Fruit fly (Drosophila melanogaster) whole organism, embryonic: ENCODE results near the gene CG10638.

ENCODE experiments used
- Adf1 ChIP-seq: fragments of 200-800 bp; sonication (Bioruptor generic); IDR thresholded peaks from 2 replicates; pipeline ENCODE4 v1.3.6; 2022; ENCODE audit warnings: missing biosample characterization, missing genetic modification characterization
- CG10209 ChIP-seq: fragments of 200-800 bp; sonication (Bioruptor generic); optimal IDR thresholded peaks from 3 replicates; lab custom pipeline; 2017; ENCODE audit warnings: missing biosample characterization, mild to moderate bottlenecking, missing genetic modification characterization, missing genetic modification reagents
- CG11723 ChIP-seq: fragments of 200-800 bp; sonication (Bioruptor generic); optimal IDR thresholded peaks from 2 replicates; lab custom pipeline; 2017; ENCODE audit warnings: missing biosample characterization, mild to moderate bottlenecking, missing genetic modification characterization
- CG12104 ChIP-seq: fragments of 200-800 bp; sonication (Bioruptor generic); optimal IDR thresholded peaks from 3 replicates; lab custom pipeline; 2016; ENCODE audit warnings: missing biosample characterization, missing genetic modification characterization
- CG14710 ChIP-seq: fragments of 200-800 bp; sonication (Bioruptor generic); optimal IDR thresholded peaks from 3 replicates; lab custom pipeline; 2019; ENCODE audit warnings: missing biosample characterization, mild to moderate bottlenecking, missing genetic modification characterization, moderate library complexity
- CG15269 ChIP-seq: fragments of 200-800 bp; sonication (Bioruptor generic); optimal IDR thresholded peaks from 2 replicates; lab custom pipeline; 2018; ENCODE audit warnings: missing biosample characterization, mild to moderate bottlenecking, missing genetic modification characterization, moderate library complexity
- CG16863 ChIP-seq: fragments of 200-800 bp; sonication (Bioruptor generic); optimal IDR thresholded peaks from 3 replicates; lab custom pipeline; 2016; ENCODE audit warnings: missing biosample characterization, missing genetic modification characterization
- CG17802 ChIP-seq: fragments of 200-800 bp; sonication (Bioruptor generic); optimal IDR thresholded peaks from 2 replicates; lab custom pipeline; 2018; ENCODE audit warnings: missing biosample characterization, mild to moderate bottlenecking, missing genetic modification characterization, moderate library complexity
- CG2116 ChIP-seq: fragments of 200-800 bp; sonication (Bioruptor generic); optimal IDR thresholded peaks from 3 replicates; lab custom pipeline; 2018; ENCODE audit warnings: missing biosample characterization, mild to moderate bottlenecking, missing genetic modification characterization
- CG3163 ChIP-seq: fragments of 200-800 bp; sonication (Bioruptor generic); optimal IDR thresholded peaks from 3 replicates; lab custom pipeline; 2016; ENCODE audit warnings: missing biosample characterization, missing genetic modification characterization
- CG32532 ChIP-seq: fragments of 200-800 bp; sonication (Bioruptor generic); IDR thresholded peaks from 2 replicates; pipeline ENCODE4 v1.3.6; 2022; ENCODE audit warnings: missing biosample characterization, missing genetic modification characterization
- CG43689 ChIP-seq: fragments of 200-800 bp; sonication (Bioruptor generic); IDR thresholded peaks from 2 replicates; pipeline ENCODE4 v1.3.6; 2022; ENCODE audit warnings: missing biosample characterization, missing genetic modification characterization
- CG4730 ChIP-seq: fragments of 200-800 bp; sonication (Bioruptor generic); IDR thresholded peaks from 2 replicates; pipeline ENCODE4 v1.3.6; 2022; ENCODE audit warnings: missing biosample characterization, missing genetic modification characterization
- CG6175 ChIP-seq: fragments of 200-800 bp; sonication (Bioruptor generic); IDR thresholded peaks from 3 replicates; pipeline ENCODE4 v1.3.6; 2022; ENCODE audit warnings: missing biosample characterization, missing genetic modification characterization
- CG7928 ChIP-seq: fragments of 200-800 bp; sonication (Bioruptor generic); optimal IDR thresholded peaks from 2 replicates; lab custom pipeline; 2017; ENCODE audit warnings: missing biosample characterization, mild to moderate bottlenecking, missing genetic modification characterization
- CG8765 ChIP-seq: fragments of 200-800 bp; sonication (Bioruptor generic); IDR thresholded peaks from 2 replicates; pipeline ENCODE4 v1.3.6; 2022; ENCODE audit warnings: missing biosample characterization, missing genetic modification characterization
- Dip2 ChIP-seq: fragments of 200-800 bp; sonication (Bioruptor generic); IDR thresholded peaks from 2 replicates; pipeline ENCODE4 v1.3.6; 2022; ENCODE audit warnings: missing biosample characterization, missing genetic modification characterization
- Fer3 ChIP-seq: fragments of 200-800 bp; sonication (Bioruptor generic); optimal IDR thresholded peaks from 2 replicates; lab custom pipeline; 2018; ENCODE audit warnings: missing biosample characterization, mild to moderate bottlenecking, missing genetic modification characterization, moderate library complexity
- Hey ChIP-seq: fragments of 200-800 bp; sonication (Bioruptor generic); optimal IDR thresholded peaks from 3 replicates; lab custom pipeline; 2018; ENCODE audit warnings: missing biosample characterization, mild to moderate bottlenecking, missing genetic modification characterization
- PHDP ChIP-seq: fragments of 200-800 bp; sonication (Bioruptor generic); optimal IDR thresholded peaks from 3 replicates; lab custom pipeline; 2018; ENCODE audit warnings: missing biosample characterization, mild to moderate bottlenecking, missing genetic modification characterization, moderate library complexity
- Pdp1 ChIP-seq, 2 experiments: fragments of 200-800 bp; sonication (Bioruptor generic); optimal IDR thresholded peaks; 3 replicates each; lab custom pipeline; 2016; ENCODE audit warnings: missing biosample characterization in 2 of 2, missing genetic modification characterization in 2 of 2, mild to moderate bottlenecking in 1 of 2, moderate library complexity in 1 of 2
- Six4 ChIP-seq: fragments of 200-800 bp; sonication (Bioruptor generic); optimal IDR thresholded peaks from 2 replicates; lab custom pipeline; 2016; ENCODE audit warnings: missing biosample characterization, missing genetic modification characterization
- Taf1 ChIP-seq: fragments of 200-800 bp; sonication (Bioruptor generic); IDR thresholded peaks from 2 replicates; pipeline ENCODE4 v1.3.6; 2022; ENCODE audit warnings: missing biosample characterization, missing genetic modification characterization
- Usf ChIP-seq: fragments of 200-800 bp; sonication (Bioruptor generic); optimal IDR thresholded peaks from 2 replicates; lab custom pipeline; 2017; ENCODE audit warnings: missing genotype, missing biosample characterization, missing genetic modification characterization
- chif ChIP-seq, 2 experiments: fragments of 200-800 bp; sonication (Bioruptor generic); optimal IDR thresholded peaks; 3 replicates each; lab custom pipeline; 2016; ENCODE audit warnings: missing biosample characterization in 2 of 2, missing genetic modification characterization in 2 of 2
- cwo ChIP-seq: fragments of 200-800 bp; sonication (Bioruptor generic); optimal IDR thresholded peaks from 3 replicates; lab custom pipeline; 2017; ENCODE audit warnings: missing biosample characterization, missing genetic modification characterization, mild to moderate bottlenecking, moderate library complexity, missing genetic modification reagents
- da ChIP-seq: fragments of 200-800 bp; sonication (Bioruptor generic); optimal IDR thresholded peaks from 2 replicates; lab custom pipeline; 2016; ENCODE audit warnings: missing biosample characterization, missing genetic modification characterization
- danr ChIP-seq: fragments of 200-800 bp; sonication (Bioruptor generic); IDR thresholded peaks from 2 replicates; pipeline ENCODE4 v1.3.6; 2022; ENCODE audit warnings: missing biosample characterization, missing genetic modification characterization
- dati ChIP-seq: fragments of 200-800 bp; sonication (Bioruptor generic); IDR thresholded peaks from 2 replicates; pipeline ENCODE4 v1.3.6; 2022; ENCODE audit warnings: missing biosample characterization, missing genetic modification characterization
- dpn ChIP-seq, 2 experiments: fragments of 200-800 bp; sonication (Bioruptor generic); optimal IDR thresholded peaks; 3 replicates each; lab custom pipeline; 2016; ENCODE audit warnings: missing biosample characterization in 2 of 2, missing genetic modification characterization in 2 of 2
- exex ChIP-seq: fragments of 200-800 bp; sonication (Bioruptor generic); optimal IDR thresholded peaks from 4 replicates; lab custom pipeline; 2018; ENCODE audit warnings: missing biosample characterization, mild to moderate bottlenecking, missing genetic modification characterization, moderate library complexity
- eyg ChIP-seq: fragments of 200-800 bp; sonication (Bioruptor generic); optimal IDR thresholded peaks from 3 replicates; lab custom pipeline; 2016; ENCODE audit warnings: missing biosample characterization, missing genetic modification characterization
- grau ChIP-seq: fragments of 200-800 bp; optimal IDR thresholded peaks from 3 replicates; lab custom pipeline; 2019; ENCODE audit warnings: missing biosample characterization, mild to moderate bottlenecking, missing genetic modification characterization, moderate library complexity
- ind ChIP-seq: fragments of 200-800 bp; sonication (Bioruptor generic); optimal IDR thresholded peaks from 3 replicates; lab custom pipeline; 2016; ENCODE audit warnings: missing biosample characterization, missing genetic modification characterization
- lmd ChIP-seq: fragments of 200-800 bp; sonication (Bioruptor generic); IDR thresholded peaks from 2 replicates; pipeline ENCODE4 v1.3.6; 2022; ENCODE audit warnings: missing biosample characterization, missing genetic modification characterization
- mam ChIP-seq: fragments of 200-800 bp; sonication (Bioruptor generic); optimal IDR thresholded peaks from 3 replicates; lab custom pipeline; 2016; ENCODE audit warnings: missing biosample characterization, missing genetic modification characterization
- nerfin-1 ChIP-seq: fragments of 200-800 bp; sonication (Bioruptor generic); optimal IDR thresholded peaks from 3 replicates; lab custom pipeline; 2019; ENCODE audit warnings: missing biosample characterization, mild to moderate bottlenecking, missing genetic modification characterization, moderate library complexity
- p53 ChIP-seq: fragments of 200-800 bp; sonication (Bioruptor generic); optimal IDR thresholded peaks from 2 replicates; lab custom pipeline; 2016; ENCODE audit warnings: missing biosample characterization, missing genetic modification characterization
- pros ChIP-seq: fragments of 200-800 bp; sonication (Bioruptor generic); optimal IDR thresholded peaks from 3 replicates; lab custom pipeline; 2019; ENCODE audit warnings: missing biosample characterization, mild to moderate bottlenecking, missing genetic modification characterization, moderate library complexity
- repo ChIP-seq: fragments of 200-800 bp; sonication (Bioruptor generic); optimal IDR thresholded peaks from 2 replicates; lab custom pipeline; 2016; ENCODE audit warnings: missing biosample characterization, missing genetic modification characterization
- rib ChIP-seq: fragments of 200-800 bp; sonication (Bioruptor generic); IDR thresholded peaks from 2 replicates; pipeline ENCODE4 v1.3.6; 2022; ENCODE audit warnings: missing biosample characterization, missing genetic modification characterization
- sens-2 ChIP-seq: fragments of 200-800 bp; sonication (Bioruptor generic); IDR thresholded peaks from 2 replicates; pipeline ENCODE4 v1.3.6; 2022; ENCODE audit warnings: missing biosample characterization, missing genetic modification characterization
- sr ChIP-seq: fragments of 200-800 bp; sonication (Bioruptor generic); IDR thresholded peaks from 3 replicates; pipeline ENCODE4 v1.3.6; 2022; ENCODE audit warnings: missing biosample characterization, missing genetic modification characterization
- ssp ChIP-seq: fragments of 200-800 bp; sonication (Bioruptor generic); IDR thresholded peaks from 2 replicates; pipeline ENCODE4 v1.3.6; 2022; ENCODE audit warnings: missing biosample characterization, missing genetic modification characterization
- stwl ChIP-seq: fragments of 200-800 bp; sonication (Bioruptor generic); optimal IDR thresholded peaks from 3 replicates; lab custom pipeline; 2018; ENCODE audit warnings: missing biosample characterization, mild to moderate bottlenecking, missing genetic modification characterization, moderate library complexity
- tin ChIP-seq: fragments of 200-800 bp; sonication (Bioruptor generic); optimal IDR thresholded peaks from 3 replicates; lab custom pipeline; 2016; ENCODE audit warnings: missing biosample characterization, missing genetic modification characterization
- trh ChIP-seq: fragments of 200-800 bp; sonication (Bioruptor generic); optimal IDR thresholded peaks from 2 replicates; lab custom pipeline; 2016; ENCODE audit warnings: missing biosample characterization, missing genetic modification characterization
- twi ChIP-seq: fragments of 200-800 bp; optimal IDR thresholded peaks from 2 replicates; lab custom pipeline; 2019; ENCODE audit warnings: missing biosample characterization, mild to moderate bottlenecking, missing genetic modification characterization, moderate library complexity
- unc-4 ChIP-seq: fragments of 200-800 bp; sonication (Bioruptor generic); IDR thresholded peaks from 2 replicates; pipeline ENCODE4 v1.3.6; 2022; ENCODE audit warnings: missing biosample characterization, missing genetic modification characterization; ENCODE audit not compliant: partially characterized antibody
- usp ChIP-seq: fragments of >200 bp; optimal IDR thresholded peaks from 2 replicates; lab custom pipeline; 2017; ENCODE audit warnings: missing biosample characterization, missing genetic modification characterization
- wdn ChIP-seq: fragments of 200-800 bp; sonication (Bioruptor generic); IDR thresholded peaks from 2 replicates; pipeline ENCODE4 v1.3.6; 2022; ENCODE audit warnings: missing biosample characterization, missing genetic modification characterization

Gene CG10638

DNA sequence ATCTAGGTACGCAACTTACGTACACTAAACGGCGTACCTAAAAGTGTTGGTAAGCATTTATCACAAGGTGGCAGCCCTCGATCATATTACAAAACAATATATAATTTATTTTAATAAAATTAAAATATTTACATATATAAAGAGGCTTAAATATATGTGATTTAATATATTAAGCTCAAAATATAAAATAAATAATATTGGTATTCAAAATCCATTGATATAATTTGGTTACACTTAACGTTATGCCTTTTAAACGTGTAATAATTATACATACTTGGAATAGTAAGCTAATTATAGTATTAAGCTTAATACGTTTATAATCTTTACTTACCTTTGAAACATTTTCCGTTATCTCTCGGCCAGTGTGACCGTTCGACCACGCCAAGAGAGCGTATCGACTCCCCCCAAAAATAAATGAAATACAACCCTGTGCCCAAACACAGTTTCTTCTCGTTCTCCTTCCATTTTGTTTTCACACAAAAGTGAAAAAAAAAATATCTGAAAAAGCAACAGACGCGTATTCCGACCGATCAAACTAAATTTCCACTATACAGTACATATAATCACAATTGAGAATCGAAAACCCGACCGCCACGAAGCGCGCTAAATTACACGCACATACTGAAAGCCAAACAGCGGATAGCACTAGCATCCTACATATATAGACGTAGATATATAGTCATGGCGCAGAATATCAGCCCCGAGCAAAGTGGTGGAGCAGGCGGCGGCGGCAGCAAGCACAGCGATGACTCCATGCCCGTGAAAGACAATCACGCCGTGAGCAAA lies 2.9 kb upstream of the CG10638 start, which contains the start of the genes CG10646 and vih (continued):
- TF ChIP-seq Taf1 (GFP tag; lab: Robert Waterston, UW) (no peak), da (GFP tag; lab: Kevin White, UChicago) (no peak), CG15269 (tag; lab: Kevin White, UChicago) (peak; percentile 43), tin (peak; percentile 62), CG11723 (no peak), Fer3 (tag; lab: Kevin White, UChicago) (peak; percentile 27), CG12104 (peak; percentile 42), Six4 (GFP tag; lab: Kevin White, UChicago) (peak; percentile 55), ind (GFP tag; lab: Kevin White, UChicago) (peak; percentile 59), CG7928 (GFP tag; lab: Kevin White, UChicago) (no peak), CG4730 (GFP tag; lab: Robert Waterston, UW) (no peak), stwl (peak; percentile 88), pros (GFP tag; lab: Kevin White, UChicago) (no peak), usp (GFP tag; lab: Kevin White, UChicago) (no peak), Pdp1 (GFP tag; optimal IDR thresholded peaks at IDR 0.05; lab: Kevin White, UChicago) (peak in 1 of 2 experiments; percentile 28), Dip2 (no peak), CG32532 (GFP tag; lab: Robert Waterston, UW) (no peak), repo (no peak), CG8765 (GFP tag; lab: Robert Waterston, UW) (no peak), sens-2 (GFP tag; lab: Robert Waterston, UW) (no peak), dati (GFP tag; lab: Robert Waterston, UW) (no peak), CG6175 (no peak), wdn (no peak), nerfin-1 (tag; lab: Kevin White, UChicago) (peak; percentile 21), mam (GFP tag; lab: Kevin White, UChicago) (peak; percentile 45), p53 (GFP tag; lab: Kevin White, UChicago) (no peak), twi (no peak), lmd (GFP tag; lab: Robert Waterston, UW) (no peak), ssp (GFP tag; lab: Robert Waterston, UW) (no peak), PHDP (tag; lab: Kevin White, UChicago) (peak; percentile 32), cwo (GFP tag; lab: Kevin White, UChicago) (peak; percentile 23), CG10209 (GFP tag; lab: Kevin White, UChicago) (peak; percentile 48), trh (GFP tag; lab: Kevin White, UChicago) (no peak), danr (no peak), chif (GFP tag; optimal IDR thresholded peaks at IDR 0.05; lab: Kevin White, UChicago) (peak in 1 of 2 experiments; percentile 9), dpn (GFP tag; optimal IDR thresholded peaks at IDR 0.05; lab: Kevin White, UChicago) (peak; percentile 31 to 43), grau (tag; lab: Kevin White, UChicago) (peak; percentile 59), Usf (GFP tag; lab: Kevin White, UChicago) (no peak), eyg (GFP tag; lab: Kevin White, UChicago) (no peak), CG3163 (no peak), sr (GFP tag; lab: Robert Waterston, UW) (no peak), CG14710 (peak; percentile 82), CG16863 (GFP tag; lab: Kevin White, UChicago) (no peak), Hey (tag; lab: Kevin White, UChicago) (no peak), CG43689 (GFP tag; lab: Robert Waterston, UW) (no peak), CG2116 (GFP tag; lab: Kevin White, UChicago) (peak; percentile 99), exex (tag; lab: Kevin White, UChicago) (peak; percentile 26), Adf1 (no peak), unc-4 (GFP tag; lab: Robert Waterston, UW) (no peak), CG17802 (no peak), rib (GFP tag; lab: Robert Waterston, UW) (no peak)
